Worm (Caenorhabditis elegans) whole organism, L2 larva: ENCODE measurements around the gene nspc-9.

Source experiments
- C34F6.9 ChIP-seq: fragments of 150-350 bp; optimal IDR thresholded peaks from 2 replicates; lab custom pipeline; 2014; ENCODE audit warnings: missing biosample characterization, missing genetic modification characterization
- R02D3.7 ChIP-seq: fragments of 150-350 bp; optimal IDR thresholded peaks from 2 replicates; lab custom pipeline; 2014; ENCODE audit warnings: missing biosample characterization, missing genetic modification characterization
- ZK546.5 ChIP-seq: sonication (generic microtip); optimal IDR thresholded peaks from 2 replicates; lab custom pipeline; 2017; ENCODE audit warnings: missing biosample characterization, missing genetic modification characterization
- ceh-16 ChIP-seq: fragments of 150-350 bp; optimal IDR thresholded peaks from 2 replicates; lab custom pipeline; 2014; ENCODE audit warnings: missing biosample characterization, missing genetic modification characterization
- ceh-82 ChIP-seq: fragments of 150-350 bp; optimal IDR thresholded peaks from 2 replicates; lab custom pipeline; 2014; ENCODE audit warnings: missing biosample characterization, missing genetic modification characterization
- crh-2 ChIP-seq: sonication (generic microtip); optimal IDR thresholded peaks from 2 replicates; lab custom pipeline; 2017; ENCODE audit warnings: missing biosample characterization, missing genetic modification characterization
- dmd-4 ChIP-seq: sonication (generic microtip); optimal IDR thresholded peaks from 2 replicates; lab custom pipeline; 2017; ENCODE audit warnings: missing biosample characterization, missing genetic modification characterization
- egl-27 ChIP-seq: sonication (generic microtip); optimal IDR thresholded peaks from 3 replicates; lab custom pipeline; 2017; ENCODE audit warnings: missing biosample characterization, missing genetic modification reagents, missing genetic modification characterization
- fos-1 ChIP-seq: fragments of 150-350 bp; optimal IDR thresholded peaks from 2 replicates; lab custom pipeline; 2014; ENCODE audit warnings: missing biosample characterization, missing genetic modification characterization
- gmeb-1 ChIP-seq: fragments of 150-350 bp; optimal IDR thresholded peaks from 2 replicates; lab custom pipeline; 2014; ENCODE audit warnings: missing biosample characterization, missing genetic modification characterization
- lin-13 ChIP-seq: fragments of 150-350 bp; optimal IDR thresholded peaks from 2 replicates; lab custom pipeline; 2014; ENCODE audit warnings: missing biosample characterization, missing genetic modification reagents, missing genetic modification characterization
- lin-39 ChIP-seq: fragments of 150-350 bp; optimal IDR thresholded peaks from 2 replicates; lab custom pipeline; 2014; ENCODE audit warnings: missing biosample characterization, missing genetic modification reagents, missing genetic modification characterization
- mdl-1 ChIP-seq, 2 experiments: fragments of 150-350 bp in 1 of 2; sonication (generic microtip) in 1 of 2; optimal IDR thresholded peaks; 2 replicates each; lab custom pipeline; 2017; ENCODE audit warnings: missing biosample characterization in 2 of 2, missing genetic modification characterization in 2 of 2
- nhr-129 ChIP-seq: fragments of 150-350 bp; optimal IDR thresholded peaks from 2 replicates; lab custom pipeline; 2014; ENCODE audit warnings: missing biosample characterization, missing genetic modification characterization
- nhr-21 ChIP-seq: fragments of 150-350 bp; optimal IDR thresholded peaks from 2 replicates; lab custom pipeline; 2014; ENCODE audit warnings: missing biosample characterization, missing genetic modification characterization
- nhr-23 ChIP-seq: fragments of 150-350 bp; optimal IDR thresholded peaks from 2 replicates; lab custom pipeline; 2014; ENCODE audit warnings: missing biosample characterization, missing genetic modification reagents, missing genetic modification characterization
- nhr-237 ChIP-seq: fragments of 150-350 bp; optimal IDR thresholded peaks from 2 replicates; lab custom pipeline; 2014; ENCODE audit warnings: missing biosample characterization, missing genetic modification characterization
- nhr-6 ChIP-seq: fragments of 150-350 bp; optimal IDR thresholded peaks from 2 replicates; lab custom pipeline; 2014; ENCODE audit warnings: missing biosample characterization, missing genetic modification characterization
- nhr-77 ChIP-seq: fragments of 150-350 bp; optimal IDR thresholded peaks from 2 replicates; lab custom pipeline; 2014; ENCODE audit warnings: missing biosample characterization, missing genetic modification characterization
- sem-4 ChIP-seq: fragments of 150-350 bp; optimal IDR thresholded peaks from 2 replicates; lab custom pipeline; 2014; ENCODE audit warnings: missing biosample characterization, missing genetic modification reagents, missing genetic modification characterization
- sma-3 ChIP-seq: sonication (generic microtip); optimal IDR thresholded peaks from 2 replicates; lab custom pipeline; 2016; ENCODE audit warnings: missing genetic modification reagents, missing genetic modification characterization, missing compliant biosample characterization
- sma-9 ChIP-seq, 2 experiments: fragments of 150-350 bp in 1 of 2; sonication (generic microtip) in 1 of 2; optimal IDR thresholded peaks; 2 replicates each; lab custom pipeline; 2014 to 2016; ENCODE audit warnings: missing genetic modification characterization in 2 of 2, mild to moderate bottlenecking in 1 of 2, missing biosample characterization in 1 of 2, missing compliant biosample characterization in 1 of 2, missing genetic modification reagents in 1 of 2, moderate library complexity in 1 of 2
- snpc-4 ChIP-seq: fragments of 150-350 bp; optimal IDR thresholded peaks from 2 replicates; lab custom pipeline; 2014; ENCODE audit warnings: missing biosample characterization, missing genetic modification characterization
- unc-39 ChIP-seq: fragments of 150-350 bp; optimal IDR thresholded peaks from 2 replicates; lab custom pipeline; 2014; ENCODE audit warnings: missing biosample characterization, missing genetic modification characterization
- unc-62 ChIP-seq: fragments of 150-350 bp; optimal IDR thresholded peaks from 2 replicates; lab custom pipeline; 2014; ENCODE audit warnings: missing biosample characterization, missing genetic modification reagents, missing genetic modification characterization
- zag-1 ChIP-seq: fragments of 150-350 bp; optimal IDR thresholded peaks from 2 replicates; lab custom pipeline; 2014; ENCODE audit warnings: missing biosample characterization, missing genetic modification characterization
- ztf-1 ChIP-seq: fragments of 200-800 bp; sonication (Bioruptor generic); conservative IDR thresholded peaks from 2 replicates; pipeline ENCODE4 v1.3.6; 2022; ENCODE audit warnings: missing genetic modification characterization, missing compliant biosample characterization
- ztf-11 ChIP-seq: sonication (generic microtip); optimal IDR thresholded peaks from 2 replicates; lab custom pipeline; 2017; ENCODE audit warnings: missing biosample characterization, missing genetic modification characterization
- ztf-4 ChIP-seq: fragments of 150-350 bp; optimal IDR thresholded peaks from 2 replicates; lab custom pipeline; 2014; ENCODE audit warnings: missing biosample characterization, missing genetic modification characterization

Gene nspc-9

ce11 chrX:12352872-12353271, 9.7 kb upstream of the nspc-9 start, which contains the start of gene F42F12.4:
Gene F42F12.4 (minus strand): TSS chrX:12352947.
- TF ChIP-seq nhr-6 (tag; lab: Kevin White, UChicago) = no peak
- TF ChIP-seq fos-1 = peak; percentile 11

ce11 chrX:12350207-12350606, 7.0 kb upstream of the nspc-9 start, which contains the start of gene F42F12.3:
Gene F42F12.3 (plus strand): TSS chrX:12350578.
- TF ChIP-seq ztf-1 (GFP tag; lab: Robert Waterston, UW) (no peak), R02D3.7 (no peak), fos-1 (peak; percentile 3)

- TF ChIP-seq unc-39 (tag; lab: Kevin White, UChicago) (no peak), ceh-82 (no peak), lin-13 (GFP tag; lab: Kevin White, UChicago) (no peak), sem-4 (tag; lab: Kevin White, UChicago) (no peak), ceh-16 (tag; lab: Kevin White, UChicago) (no peak), ztf-4 (tag; lab: Kevin White, UChicago) (no peak), nhr-77 (tag; lab: Kevin White, UChicago) (no peak), unc-62 (no peak), dmd-4 (no peak), mdl-1 (tag; optimal IDR thresholded peaks at IDR 0.05; lab: Kevin White, UChicago) (no peak), zag-1 (tag; lab: Kevin White, UChicago) (no peak)
These were observed 5.2 kb upstream of the nspc-9 start, which contains the start of gene F42F12.14 for ce11 chrX:12348329-12348728. Gene F42F12.14 (plus strand): TSS chrX:12348629.

ce11 chrX:12347822-12348221, 4.6 kb upstream of the nspc-9 start:
- TF ChIP-seq sma-3 (peak; percentile 34), sma-9 (GFP tag; optimal IDR thresholded peaks at IDR 0.05; lab: Kevin White, UChicago) (peak; percentile 55), sma-9 (tag; optimal IDR thresholded peaks at IDR 0.05; lab: Kevin White, UChicago) (no peak), sem-4 (tag; lab: Kevin White, UChicago) (no peak), zag-1 (tag; lab: Kevin White, UChicago) (no peak), egl-27 (tag; lab: Kevin White, UChicago) (peak; percentile 19), gmeb-1 (tag; lab: Kevin White, UChicago) (no peak), nhr-21 (tag; lab: Kevin White, UChicago) (peak; percentile 31), crh-2 (peak; percentile 35), C34F6.9 (tag; lab: Kevin White, UChicago) (peak; percentile 13), fos-1 (peak; percentile 21), nhr-129 (tag; lab: Kevin White, UChicago) (peak; percentile 61)

- TF ChIP-seq nhr-237 (no peak), ztf-11 (tag; lab: Kevin White, UChicago) (no peak), unc-62 (no peak), ztf-1 (GFP tag; lab: Robert Waterston, UW) (no peak), fos-1 (no peak)
These were observed 3.5 kb upstream of the nspc-9 start, which contains the start of gene F42F12.11 for ce11 chrX:12346729-12347128. Gene F42F12.11 (plus strand): TSS chrX:12347029.

- TF ChIP-seq ztf-11 (tag; lab: Kevin White, UChicago) = no peak
- TF ChIP-seq ZK546.5 = no peak
- TF ChIP-seq nhr-237 = no peak
- TF ChIP-seq zag-1 (tag; lab: Kevin White, UChicago) = no peak
- no peak for TF ChIP-seq nhr-23 (tag; lab: Kevin White, UChicago)
- TF ChIP-seq R02D3.7 = no peak
- TF ChIP-seq snpc-4 = no peak
- TF ChIP-seq ceh-82 = no peak
- no peak for TF ChIP-seq sma-9 (GFP tag; optimal IDR thresholded peaks at IDR 0.05; lab: Kevin White, UChicago)
- TF ChIP-seq sma-9 (tag; optimal IDR thresholded peaks at IDR 0.05; lab: Kevin White, UChicago) = no peak
- no peak for TF ChIP-seq unc-39 (tag; lab: Kevin White, UChicago)
- TF ChIP-seq ztf-1 (GFP tag; lab: Robert Waterston, UW) = no peak
- no peak for TF ChIP-seq lin-39
- TF ChIP-seq mdl-1 (tag; optimal IDR thresholded peaks at IDR 0.05; lab: Kevin White, UChicago) = no peak
These were observed 1.8 kb downstream of the nspc-9 start, which contains the start of gene zig-2 for ce11 chrX:12341338-12341737. Gene zig-2 (minus strand): TSS chrX:12341438.
